Fruit fly (Drosophila melanogaster) whole organism, pupa: ENCODE results near the gene bi.

Experiments
- CG10348 ChIP-seq: fragments of 200-800 bp; sonication (Bioruptor generic); IDR thresholded peaks from 2 replicates; pipeline ENCODE4 v1.3.6; 2022; ENCODE audit warnings: missing biosample characterization, missing genetic modification characterization
- CG12605 ChIP-seq: fragments of 200-800 bp; sonication (Bioruptor generic); IDR thresholded peaks from 2 replicates; pipeline ENCODE4 v1.3.6; 2022; ENCODE audit warnings: missing biosample characterization, missing genetic modification characterization
- CG13204 ChIP-seq: fragments of 200-800 bp; sonication (Bioruptor generic); optimal IDR thresholded peaks from 2 replicates; lab custom pipeline; 2018; ENCODE audit warnings: missing biosample characterization, mild to moderate bottlenecking, missing genetic modification characterization, moderate library complexity
- CG14655 ChIP-seq: fragments of 200-800 bp; sonication (Bioruptor generic); optimal IDR thresholded peaks from 3 replicates; lab custom pipeline; 2017; ENCODE audit warnings: mild to moderate bottlenecking, missing biosample characterization, missing genetic modification reagents, missing genetic modification characterization
- CG15710 ChIP-seq: fragments of 200-800 bp; sonication (Bioruptor generic); optimal IDR thresholded peaks from 2 replicates; lab custom pipeline; 2018; ENCODE audit warnings: missing biosample characterization, mild to moderate bottlenecking, missing genetic modification characterization, moderate library complexity
- CG17806 ChIP-seq: fragments of 200-800 bp; sonication (Bioruptor generic); optimal IDR thresholded peaks from 2 replicates; lab custom pipeline; 2018; ENCODE audit warnings: missing biosample characterization, mild to moderate bottlenecking, missing genetic modification characterization, moderate library complexity
- CG32121 ChIP-seq: fragments of 200-800 bp; sonication (Bioruptor generic); IDR thresholded peaks from 2 replicates; pipeline ENCODE4 v1.3.6; 2022; ENCODE audit warnings: missing biosample characterization, missing genetic modification characterization
- CG34367 ChIP-seq: fragments of 200-800 bp; sonication (Bioruptor generic); optimal IDR thresholded peaks from 2 replicates; lab custom pipeline; 2018; ENCODE audit warnings: missing biosample characterization, mild to moderate bottlenecking, missing genetic modification characterization
- CG4496 ChIP-seq: fragments of 200-800 bp; sonication (Bioruptor generic); IDR thresholded peaks from 3 replicates; pipeline ENCODE4 v1.3.6; 2022; ENCODE audit warnings: missing biosample characterization, missing genetic modification characterization
- CG8159 ChIP-seq: fragments of 200-800 bp; sonication (Bioruptor generic); optimal IDR thresholded peaks from 3 replicates; lab custom pipeline; 2018; ENCODE audit warnings: missing biosample characterization, mild to moderate bottlenecking, missing genetic modification characterization, moderate library complexity
- CG8301 ChIP-seq: fragments of 200-800 bp; sonication (Bioruptor generic); optimal IDR thresholded peaks from 2 replicates; lab custom pipeline; 2018; ENCODE audit warnings: missing biosample characterization, mild to moderate bottlenecking, missing genetic modification characterization
- CG9948 ChIP-seq: fragments of 200-800 bp; sonication (Bioruptor generic); optimal IDR thresholded peaks from 2 replicates; lab custom pipeline; 2018; ENCODE audit warnings: missing biosample characterization, mild to moderate bottlenecking, missing genetic modification characterization, moderate library complexity
- D1 ChIP-seq: fragments of 200-800 bp; sonication (Bioruptor generic); optimal IDR thresholded peaks from 2 replicates; lab custom pipeline; 2018; ENCODE audit warnings: missing biosample characterization, mild to moderate bottlenecking, missing genetic modification characterization, moderate library complexity
- Ets98B ChIP-seq: fragments of 200-800 bp; sonication (Bioruptor generic); IDR thresholded peaks from 2 replicates; pipeline ENCODE4 v1.3.6; 2022; ENCODE audit warnings: missing biosample characterization, missing genetic modification characterization
- Pif1A ChIP-seq: fragments of 200-800 bp; sonication (Bioruptor generic); optimal IDR thresholded peaks from 3 replicates; lab custom pipeline; 2016; ENCODE audit warnings: missing biosample characterization, missing genetic modification characterization
- Pif1B ChIP-seq: fragments of 200-800 bp; sonication (Bioruptor generic); optimal IDR thresholded peaks from 3 replicates; lab custom pipeline; 2016; ENCODE audit warnings: missing biosample characterization, missing genetic modification characterization
- Snoo ChIP-seq: fragments of 200-800 bp; sonication (Bioruptor generic); optimal IDR thresholded peaks from 3 replicates; lab custom pipeline; 2017; ENCODE audit warnings: missing biosample characterization, mild to moderate bottlenecking, missing genetic modification characterization, inconsistent platforms
- fd96Ca ChIP-seq: fragments of 200-800 bp; sonication (Bioruptor generic); IDR thresholded peaks from 3 replicates; pipeline ENCODE4 v1.3.6; 2022; ENCODE audit warnings: missing biosample characterization, missing genetic modification characterization
- gl ChIP-seq: fragments of 200-800 bp; sonication (Bioruptor generic); optimal IDR thresholded peaks from 2 replicates; lab custom pipeline; 2018; ENCODE audit warnings: missing biosample characterization, mild to moderate bottlenecking, missing genetic modification characterization
- rn ChIP-seq: fragments of 200-800 bp; sonication (Bioruptor generic); IDR thresholded peaks from 2 replicates; pipeline ENCODE4 v1.3.6; 2022; ENCODE audit warnings: missing biosample characterization, missing genetic modification characterization

Gene bi

DNA sequence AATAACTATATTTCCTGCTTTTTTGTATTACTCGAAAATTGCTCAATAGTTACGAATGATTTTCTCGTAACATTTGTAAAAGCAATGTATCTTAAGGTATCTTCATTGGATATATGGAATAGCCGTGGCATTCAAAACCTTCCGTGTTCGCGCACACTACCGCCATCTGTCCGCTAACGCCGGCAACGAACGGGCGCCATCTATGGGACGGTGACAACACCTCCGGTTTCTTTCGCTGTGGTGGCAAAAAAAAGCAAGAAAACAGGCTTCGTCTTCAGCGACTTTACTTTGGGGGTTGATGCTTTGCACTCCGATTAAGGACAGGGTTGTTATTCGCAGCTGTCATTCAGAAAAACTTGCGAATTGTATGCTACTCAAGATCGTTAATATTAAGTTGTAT is 94.5 kb downstream of the bi start:
- peak; percentile 10 for TF ChIP-seq CG13204 (GFP tag; lab: Kevin White, UChicago)
- peak; percentile 16 for TF ChIP-seq CG34367 (tag; lab: Kevin White, UChicago)
- peak; percentile 75 for TF ChIP-seq CG4496
- TF ChIP-seq Pif1A (GFP tag; lab: Kevin White, UChicago) = peak; percentile 6
- no peak for TF ChIP-seq CG32121 (GFP tag; lab: Robert Waterston, UW)
- TF ChIP-seq CG10348 (GFP tag; lab: Robert Waterston, UW) = no peak
- TF ChIP-seq CG14655 (GFP tag; lab: Kevin White, UChicago) = peak; percentile 34
- no peak for TF ChIP-seq CG12605 (GFP tag; lab: Robert Waterston, UW)
- peak; percentile 50 for TF ChIP-seq Snoo (tag; lab: Kevin White, UChicago)
- peak; percentile 3 for TF ChIP-seq Pif1B (GFP tag; lab: Kevin White, UChicago)

dm6 chrX:4508072-4508644 is 95.5 kb downstream of the bi start:
- TF ChIP-seq CG15710 (tag; lab: Kevin White, UChicago) (no peak), D1 (no peak), CG32121 (GFP tag; lab: Robert Waterston, UW) (no peak), Snoo (tag; lab: Kevin White, UChicago) (no peak), Pif1B (GFP tag; lab: Kevin White, UChicago) (no peak), CG8159 (tag; lab: Kevin White, UChicago) (no peak), Pif1A (GFP tag; lab: Kevin White, UChicago) (no peak), gl (no peak), CG9948 (no peak), CG8301 (tag; lab: Kevin White, UChicago) (no peak), CG14655 (GFP tag; lab: Kevin White, UChicago) (no peak), CG12605 (GFP tag; lab: Robert Waterston, UW) (no peak)

DNA sequence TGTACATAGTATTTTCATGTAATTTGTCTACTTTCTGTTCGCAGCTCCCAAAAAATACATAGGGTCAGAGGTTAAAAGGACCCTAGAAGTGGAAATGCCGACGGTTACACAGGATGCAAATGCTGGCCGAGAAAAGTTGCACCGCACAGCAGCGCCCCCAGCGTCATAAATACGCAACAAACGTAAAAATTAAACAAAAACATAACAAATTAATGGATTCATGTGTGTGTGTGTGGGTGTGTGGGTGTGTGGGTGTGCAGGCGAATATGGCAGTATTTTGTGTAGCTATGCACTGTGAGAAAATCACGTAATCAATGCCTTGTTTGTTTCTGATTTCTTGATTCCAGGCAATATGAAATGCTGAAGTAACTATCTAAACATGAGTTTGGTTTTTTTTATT is 98.9 kb downstream of the bi start:
- no peak for TF ChIP-seq Snoo (tag; lab: Kevin White, UChicago)

DNA sequence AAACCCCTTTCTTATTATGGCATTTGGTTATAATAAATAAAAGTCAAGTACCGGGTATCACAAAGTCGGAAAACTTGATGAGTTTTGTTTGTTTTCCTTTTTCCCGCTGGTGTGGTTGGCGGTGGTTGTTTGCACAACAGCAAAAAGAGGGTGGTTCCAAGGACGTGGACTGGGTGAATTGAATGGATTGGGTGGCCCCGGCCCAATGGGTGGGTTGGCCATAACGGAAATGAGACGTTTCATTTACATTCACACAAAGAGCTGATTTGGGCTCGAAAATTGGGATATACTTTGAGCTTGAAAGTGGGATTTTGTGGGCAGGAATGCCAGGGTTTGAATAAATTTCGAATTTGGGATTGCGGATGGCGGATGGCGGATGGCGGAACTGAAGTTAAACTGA is 108.2 kb downstream of the bi start:
- TF ChIP-seq D1 (no peak), Snoo (tag; lab: Kevin White, UChicago) (no peak), CG12605 (GFP tag; lab: Robert Waterston, UW) (no peak), CG34367 (tag; lab: Kevin White, UChicago) (no peak), CG8301 (tag; lab: Kevin White, UChicago) (no peak), CG17806 (tag; lab: Kevin White, UChicago) (no peak), CG9948 (no peak), CG4496 (no peak), CG8159 (tag; lab: Kevin White, UChicago) (no peak)

DNA sequence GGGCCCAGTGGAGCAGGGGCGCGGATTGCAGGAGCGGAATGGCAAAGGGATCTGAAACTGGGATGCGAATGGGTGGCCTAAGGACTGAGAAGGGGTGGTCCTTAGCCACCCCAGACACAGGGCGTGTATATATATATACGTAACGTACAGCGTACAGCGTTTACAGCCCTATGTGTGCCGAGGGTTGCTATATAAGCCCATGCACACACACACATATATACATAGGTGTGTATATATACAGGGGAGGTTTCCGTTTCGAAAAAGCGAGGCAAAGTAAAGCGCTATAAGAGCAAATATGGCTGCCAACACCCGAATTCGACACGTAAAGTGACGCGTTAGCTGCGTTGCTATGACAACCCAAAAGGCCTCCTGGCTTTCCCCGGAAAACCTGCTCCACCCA is 114.1 kb downstream of the bi start:
- TF ChIP-seq Snoo (tag; lab: Kevin White, UChicago) = no peak
- no peak for TF ChIP-seq fd96Ca (GFP tag; lab: Robert Waterston, UW)
- TF ChIP-seq Pif1B (GFP tag; lab: Kevin White, UChicago) = no peak
- no peak for TF ChIP-seq gl
- no peak for TF ChIP-seq CG34367 (tag; lab: Kevin White, UChicago)
- TF ChIP-seq CG17806 (tag; lab: Kevin White, UChicago) = no peak

- 0 out of 2 replicates have a peak, but pooled peaks have one; percentile 7 for TF ChIP-seq Ets98B
- peak; percentile 55; the same call in 2 of the 3 replicates for TF ChIP-seq CG4496
- no peak for TF ChIP-seq Pif1A (GFP tag; lab: Kevin White, UChicago)
- no peak for TF ChIP-seq fd96Ca (GFP tag; lab: Robert Waterston, UW)
- TF ChIP-seq CG32121 (GFP tag; lab: Robert Waterston, UW) = no peak
These were observed 117.3 kb downstream of the bi start, which contains the start of gene CG3556 for dm6 chrX:4529909-4530308. TSS of gene CG3556 (plus strand) at chrX:4530231.

- TF ChIP-seq CG32121 (GFP tag; lab: Robert Waterston, UW) = no peak
- TF ChIP-seq CG12605 (GFP tag; lab: Robert Waterston, UW) = no peak
- TF ChIP-seq gl = no peak
- TF ChIP-seq fd96Ca (GFP tag; lab: Robert Waterston, UW) = no peak
- no peak for TF ChIP-seq CG9948
- no peak for TF ChIP-seq Pif1A (GFP tag; lab: Kevin White, UChicago)
- no peak for TF ChIP-seq CG15710 (tag; lab: Kevin White, UChicago)
- no peak for TF ChIP-seq CG8159 (tag; lab: Kevin White, UChicago)
- TF ChIP-seq CG17806 (tag; lab: Kevin White, UChicago) = no peak
- no peak for TF ChIP-seq rn (GFP tag; lab: Robert Waterston, UW)
- TF ChIP-seq CG4496 = no peak
- TF ChIP-seq Ets98B = no peak
- TF ChIP-seq, all 21 proteins: peak for 0
These were observed 121.3 kb downstream of the bi start for dm6 chrX:4534002-4534401.
